Fruit fly (Drosophila melanogaster) whole organism, embryonic: ENCODE results near the gene SMC3.

Source experiments
- Adf1 ChIP-seq: fragments of 200-800 bp; sonication (Bioruptor generic); IDR thresholded peaks from 2 replicates; pipeline ENCODE4 v1.3.6; 2022; ENCODE audit warnings: missing biosample characterization, missing genetic modification characterization
- Atf-2 ChIP-seq: fragments of 200-800 bp; sonication (Bioruptor generic); optimal IDR thresholded peaks from 2 replicates; lab custom pipeline; 2016; ENCODE audit warnings: missing biosample characterization, missing genetic modification characterization
- CG10979 ChIP-seq: fragments of 200-800 bp; sonication (Bioruptor generic); optimal IDR thresholded peaks from 2 replicates; lab custom pipeline; 2018; ENCODE audit warnings: missing biosample characterization, mild to moderate bottlenecking, missing genetic modification characterization, moderate library complexity
- CG12219 ChIP-seq: fragments of 200-800 bp; sonication (Bioruptor generic); optimal IDR thresholded peaks from 3 replicates; lab custom pipeline; 2018; ENCODE audit warnings: missing biosample characterization, mild to moderate bottlenecking, missing genetic modification characterization
- CG13775 ChIP-seq: fragments of 200-800 bp; sonication (Bioruptor generic); optimal IDR thresholded peaks from 3 replicates; lab custom pipeline; 2017; ENCODE audit warnings: missing biosample characterization, mild to moderate bottlenecking, missing genetic modification characterization
- CG14667 ChIP-seq: fragments of 200-800 bp; sonication (Bioruptor generic); IDR thresholded peaks from 2 replicates; pipeline ENCODE4 v1.3.6; 2022; ENCODE audit warnings: missing biosample characterization, missing genetic modification characterization
- CG14710 ChIP-seq: fragments of 200-800 bp; sonication (Bioruptor generic); optimal IDR thresholded peaks from 3 replicates; lab custom pipeline; 2019; ENCODE audit warnings: missing biosample characterization, mild to moderate bottlenecking, missing genetic modification characterization, moderate library complexity
- CG14860 ChIP-seq: fragments of 200-800 bp; sonication (Bioruptor generic); IDR thresholded peaks from 3 replicates; pipeline ENCODE4 v1.3.6; 2022; ENCODE audit warnings: missing biosample characterization, missing genetic modification characterization; ENCODE audit not compliant: partially characterized antibody
- CG1529 ChIP-seq: fragments of 200-800 bp; sonication (Bioruptor generic); optimal IDR thresholded peaks from 3 replicates; lab custom pipeline; 2018; ENCODE audit warnings: missing biosample characterization, missing genetic modification characterization
- CG16779 ChIP-seq: fragments of 200-800 bp; sonication (Bioruptor generic); IDR thresholded peaks from 2 replicates; pipeline ENCODE4 v1.3.6; 2022; ENCODE audit warnings: missing biosample characterization, missing genetic modification characterization
- CG16813 ChIP-seq: fragments of 200-800 bp; sonication (Bioruptor generic); IDR thresholded peaks from 3 replicates; pipeline ENCODE4 v1.3.6; 2022; ENCODE audit warnings: missing biosample characterization, missing genetic modification characterization; ENCODE audit not compliant: partially characterized antibody
- CG17328 ChIP-seq: fragments of 200-800 bp; sonication (Bioruptor generic); IDR thresholded peaks from 2 replicates; pipeline ENCODE4 v1.3.6; 2022; ENCODE audit warnings: missing biosample characterization, missing genetic modification characterization
- CG17568 ChIP-seq: fragments of 200-800 bp; sonication (Bioruptor generic); optimal IDR thresholded peaks from 2 replicates; lab custom pipeline; 2018; ENCODE audit warnings: missing biosample characterization, mild to moderate bottlenecking, missing genetic modification characterization, moderate library complexity
- CG17912 ChIP-seq: fragments of 200-800 bp; sonication (Bioruptor generic); optimal IDR thresholded peaks from 2 replicates; lab custom pipeline; 2018; ENCODE audit warnings: missing biosample characterization, mild to moderate bottlenecking, missing genetic modification characterization
- CG2129 ChIP-seq: fragments of 200-800 bp; sonication (Bioruptor generic); IDR thresholded peaks from 2 replicates; pipeline ENCODE4 v1.3.6; 2022; ENCODE audit warnings: missing biosample characterization, missing genetic modification characterization; ENCODE audit not compliant: partially characterized antibody
- CG2202 ChIP-seq: fragments of 200-800 bp; sonication (Bioruptor generic); optimal IDR thresholded peaks from 2 replicates; lab custom pipeline; 2018; ENCODE audit warnings: missing biosample characterization, mild to moderate bottlenecking, missing genetic modification characterization
- CG32532 ChIP-seq: fragments of 200-800 bp; sonication (Bioruptor generic); IDR thresholded peaks from 2 replicates; pipeline ENCODE4 v1.3.6; 2022; ENCODE audit warnings: missing biosample characterization, missing genetic modification characterization
- CG3838 ChIP-seq: fragments of 200-800 bp; sonication (Bioruptor generic); optimal IDR thresholded peaks from 3 replicates; lab custom pipeline; 2016; ENCODE audit warnings: missing biosample characterization, missing genetic modification characterization
- CG5180 ChIP-seq: fragments of 200-800 bp; sonication (Bioruptor generic); optimal IDR thresholded peaks from 3 replicates; lab custom pipeline; 2017; ENCODE audit warnings: missing biosample characterization, missing genetic modification characterization, mild to moderate bottlenecking, moderate library complexity, missing genetic modification reagents
- Camta ChIP-seq: fragments of 200-800 bp; sonication (Bioruptor generic); optimal IDR thresholded peaks from 2 replicates; lab custom pipeline; 2016; ENCODE audit warnings: missing biosample characterization, missing genetic modification characterization
- D19A ChIP-seq: fragments of 200-800 bp; optimal IDR thresholded peaks from 3 replicates; lab custom pipeline; 2019; ENCODE audit warnings: missing biosample characterization, mild to moderate bottlenecking, missing genetic modification characterization, moderate library complexity
- Dbx ChIP-seq: fragments of 200-800 bp; sonication (Bioruptor generic); IDR thresholded peaks from 3 replicates; pipeline ENCODE4 v1.3.6; 2022; ENCODE audit warnings: missing biosample characterization, missing genetic modification characterization
- Dip3 ChIP-seq: fragments of 200-800 bp; sonication (Bioruptor generic); optimal IDR thresholded peaks from 3 replicates; lab custom pipeline; 2016; ENCODE audit warnings: missing biosample characterization, missing genetic modification characterization
- Eip74EF ChIP-seq, 2 experiments: fragments of 200-800 bp in 1 of 2; fragments of >200 bp in 1 of 2; sonication (Bioruptor generic) in 1 of 2; optimal IDR thresholded peaks; 2 replicates each; lab custom pipeline; 2017 to 2019; ENCODE audit warnings: missing biosample characterization in 2 of 2, missing genetic modification characterization in 2 of 2, mild to moderate bottlenecking in 1 of 2, moderate library complexity in 1 of 2
- H2.0 ChIP-seq: fragments of 200-800 bp; sonication (Bioruptor generic); IDR thresholded peaks from 2 replicates; pipeline ENCODE4 v1.3.6; 2022; ENCODE audit warnings: missing biosample characterization, missing genetic modification characterization
- HLH54F ChIP-seq: fragments of 200-800 bp; sonication (Bioruptor generic); optimal IDR thresholded peaks from 3 replicates; lab custom pipeline; 2016; ENCODE audit warnings: missing biosample characterization, missing genetic modification characterization
- Hmr ChIP-seq: fragments of 200-800 bp; sonication (Bioruptor generic); optimal IDR thresholded peaks from 3 replicates; lab custom pipeline; 2017; ENCODE audit warnings: mild to moderate bottlenecking, missing biosample characterization, missing genetic modification reagents, missing genetic modification characterization
- MTF-1 ChIP-seq: fragments of 200-800 bp; sonication (Bioruptor generic); optimal IDR thresholded peaks from 2 replicates; lab custom pipeline; 2018; ENCODE audit warnings: missing biosample characterization, mild to moderate bottlenecking, missing genetic modification characterization, borderline replicate concordance
- Mes4 ChIP-seq: fragments of 200-800 bp; sonication (Bioruptor generic); optimal IDR thresholded peaks from 2 replicates; lab custom pipeline; 2016; ENCODE audit warnings: missing biosample characterization, missing genetic modification characterization
- Neu2 ChIP-seq: fragments of 200-800 bp; sonication (Bioruptor generic); optimal IDR thresholded peaks from 3 replicates; lab custom pipeline; 2016; ENCODE audit warnings: missing biosample characterization, missing genetic modification characterization, borderline replicate concordance
- Oli ChIP-seq: fragments of 200-800 bp; sonication (Bioruptor generic); optimal IDR thresholded peaks from 2 replicates; lab custom pipeline; 2018; ENCODE audit warnings: missing biosample characterization, mild to moderate bottlenecking, missing genetic modification characterization, moderate library complexity
- Ravus ChIP-seq: fragments of 200-800 bp; sonication (Bioruptor generic); IDR thresholded peaks from 2 replicates; pipeline ENCODE4 v1.3.6; 2022; ENCODE audit warnings: missing biosample characterization, missing genetic modification characterization
- Rx ChIP-seq: fragments of 200-800 bp; sonication (Bioruptor generic); IDR thresholded peaks from 2 replicates; pipeline ENCODE4 v1.3.6; 2022; ENCODE audit warnings: missing biosample characterization, missing genetic modification characterization
- Side ChIP-seq: fragments of 200-800 bp; sonication (Bioruptor generic); optimal IDR thresholded peaks from 2 replicates; lab custom pipeline; 2016; ENCODE audit warnings: missing biosample characterization, missing genetic modification characterization
- Spps ChIP-seq: fragments of 200-800 bp; sonication (Bioruptor generic); optimal IDR thresholded peaks from 2 replicates; lab custom pipeline; 2018; ENCODE audit warnings: missing biosample characterization, mild to moderate bottlenecking, missing genetic modification characterization
- Sry-β ChIP-seq: fragments of 200-800 bp; sonication (Bioruptor generic); optimal IDR thresholded peaks from 2 replicates; lab custom pipeline; 2018; ENCODE audit warnings: missing biosample characterization, mild to moderate bottlenecking, missing genetic modification characterization, moderate library complexity
- Stat92E ChIP-seq, 3 experiments: fragments of >200 bp in 2 of 3; fragments of 200-800 bp in 1 of 3; sonication (Bioruptor generic) in 1 of 3; optimal IDR thresholded peaks; 2 replicates each; lab custom pipeline; 2017 to 2019; ENCODE audit warnings: missing biosample characterization in 3 of 3, missing genetic modification characterization in 3 of 3, mild to moderate bottlenecking in 1 of 3, moderate library complexity in 1 of 3
- Xbp1 ChIP-seq: fragments of 200-800 bp; sonication (Bioruptor generic); optimal IDR thresholded peaks from 3 replicates; lab custom pipeline; 2016; ENCODE audit warnings: missing biosample characterization, mild to moderate bottlenecking, missing genetic modification characterization
- az2 ChIP-seq: fragments of 200-800 bp; sonication (Bioruptor generic); optimal IDR thresholded peaks from 3 replicates; lab custom pipeline; 2016; ENCODE audit warnings: missing biosample characterization, missing genetic modification characterization
- crc ChIP-seq: fragments of 200-800 bp; sonication (Bioruptor generic); optimal IDR thresholded peaks from 2 replicates; lab custom pipeline; 2016; ENCODE audit warnings: missing biosample characterization, missing genetic modification characterization
- hkb ChIP-seq, 2 experiments: fragments of 200-800 bp in 1 of 2; fragments of >200 bp in 1 of 2; sonication (Bioruptor generic) in 1 of 2; IDR thresholded peaks in 1 of 2; optimal IDR thresholded peaks in 1 of 2; 2 replicates each; pipeline versions ENCODE4 v1.3.6 to Lab custom; 2017 to 2022; ENCODE audit warnings: missing biosample characterization in 1 of 2, missing genetic modification characterization in 1 of 2
- lab ChIP-seq: fragments of 200-800 bp; sonication (Bioruptor generic); optimal IDR thresholded peaks from 3 replicates; lab custom pipeline; 2017; ENCODE audit warnings: missing biosample characterization, missing genetic modification characterization, mild to moderate bottlenecking, moderate library complexity, missing genetic modification reagents
- mam ChIP-seq: fragments of 200-800 bp; sonication (Bioruptor generic); optimal IDR thresholded peaks from 3 replicates; lab custom pipeline; 2016; ENCODE audit warnings: missing biosample characterization, missing genetic modification characterization
- nmo ChIP-seq: fragments of 200-800 bp; sonication (Bioruptor generic); optimal IDR thresholded peaks from 2 replicates; lab custom pipeline; 2018; ENCODE audit warnings: missing biosample characterization, mild to moderate bottlenecking, missing genetic modification characterization, moderate library complexity
- sr ChIP-seq: fragments of 200-800 bp; sonication (Bioruptor generic); IDR thresholded peaks from 3 replicates; pipeline ENCODE4 v1.3.6; 2022; ENCODE audit warnings: missing biosample characterization, missing genetic modification characterization
- z ChIP-seq: fragments of 200-800 bp; sonication (Bioruptor generic); IDR thresholded peaks from 3 replicates; pipeline ENCODE4 v1.3.6; 2022; ENCODE audit warnings: missing biosample characterization, missing genetic modification characterization
- zen2 ChIP-seq: fragments of 200-800 bp; sonication (Bioruptor generic); IDR thresholded peaks from 3 replicates; pipeline ENCODE4 v1.3.6; 2022; ENCODE audit warnings: missing biosample characterization, missing genetic modification characterization; ENCODE audit not compliant: partially characterized antibody

SMC3 gene

DNA sequence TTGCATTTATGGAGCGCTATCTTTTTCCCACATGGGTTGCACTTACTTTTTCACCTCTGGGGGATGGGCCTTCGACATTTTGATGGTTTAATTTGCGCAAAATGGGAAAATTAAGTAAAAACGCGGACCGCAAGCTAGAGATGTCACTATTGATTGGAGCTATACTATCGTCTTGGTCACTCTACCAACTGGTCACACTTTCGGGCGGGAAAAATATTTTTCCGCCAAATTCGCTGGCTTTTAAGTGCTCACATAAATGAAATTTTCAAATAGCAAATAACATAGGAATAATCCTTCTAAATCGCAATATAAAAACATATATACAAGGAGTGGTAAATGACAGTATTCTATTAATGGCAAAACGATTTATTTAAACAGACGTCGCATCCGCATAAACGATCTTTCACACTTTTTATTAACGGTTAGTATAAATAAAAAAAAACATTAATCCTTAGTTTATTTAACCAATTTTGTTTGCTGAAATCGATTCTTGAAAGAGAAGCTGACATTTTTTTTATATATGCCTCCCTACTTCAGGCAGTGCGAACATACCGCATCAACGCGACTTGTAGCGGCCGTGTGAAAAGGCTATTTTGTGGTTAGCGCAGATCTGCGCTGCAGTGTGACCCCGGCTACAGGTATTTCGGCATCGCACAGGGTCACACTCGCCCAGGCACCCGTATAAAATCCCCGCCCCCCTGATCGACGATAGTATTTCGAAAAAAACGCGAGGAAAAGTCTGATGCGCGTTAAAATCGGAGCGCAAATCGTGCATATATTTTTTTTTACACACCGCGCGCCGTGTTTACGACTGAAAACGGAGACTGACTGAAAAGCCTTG lies 47.2 kb upstream of the SMC3 start, which contains the start of the genes SNRPG and mthl1 (continued):
- TF ChIP-seq Neu2 (GFP tag; lab: Kevin White, UChicago) (no peak), CG3838 (peak; percentile 32), CG17328 (GFP tag; lab: Robert Waterston, UW) (peak; percentile 88), Rx (GFP tag; lab: Robert Waterston, UW) (peak; percentile 91), z (0 out of 3 replicates have a peak, but pooled peaks have one; percentile 16), CG14710 (tag; lab: Kevin White, UChicago) (peak; percentile 100), CG16813 (GFP tag; lab: Robert Waterston, UW) (peak; percentile 66), Stat92E (GFP tag; optimal IDR thresholded peaks at IDR 0.05; lab: Kevin White, UChicago) (no peak), H2.0 (GFP tag; lab: Robert Waterston, UW) (peak; percentile 93), lab (GFP tag; lab: Kevin White, UChicago) (peak; percentile 81), crc (GFP tag; lab: Kevin White, UChicago) (no peak), CG16779 (peak; percentile 81), Spps (peak; percentile 13), Eip74EF (GFP tag; optimal IDR thresholded peaks at IDR 0.05; lab: Kevin White, UChicago) (peak in 1 of 2 experiments; percentile 45), CG2129 (no peak), CG32532 (GFP tag; lab: Robert Waterston, UW) (peak; percentile 96), Sry-β (GFP tag; lab: Kevin White, UChicago) (peak; percentile 71), CG2202 (tag; lab: Kevin White, UChicago) (no peak), Side (peak; percentile 49), Xbp1 (GFP tag; lab: Kevin White, UChicago) (peak; percentile 88), Mes4 (GFP tag; lab: Kevin White, UChicago) (peak; percentile 32), Hmr (peak; percentile 82), MTF-1 (GFP tag; lab: Kevin White, UChicago) (no peak), hkb (optimal IDR thresholded peaks at IDR 0.05; lab: Kevin White, UChicago) (peak; percentile 11), hkb (GFP tag; IDR thresholded peaks at IDR 0.05; lab: Robert Waterston, UW) (peak; percentile 82), Ravus (GFP tag; lab: Robert Waterston, UW) (peak; percentile 78), CG17568 (GFP tag; lab: Kevin White, UChicago) (no peak), Dbx (GFP tag; lab: Robert Waterston, UW) (peak; percentile 94), nmo (GFP tag; lab: Kevin White, UChicago) (peak; percentile 57), CG14860 (GFP tag; lab: Robert Waterston, UW) (peak; percentile 47; the same call in 1 of the 3 replicates), az2 (GFP tag; lab: Kevin White, UChicago) (peak; percentile 80), CG5180 (GFP tag; lab: Kevin White, UChicago) (peak; percentile 17), zen2 (GFP tag; lab: Robert Waterston, UW) (no peak), CG1529 (peak; percentile 21), CG14667 (GFP tag; lab: Robert Waterston, UW) (peak; percentile 94), Oli (tag; lab: Kevin White, UChicago) (peak; percentile 72), sr (peak; percentile 71; the same call in 1 of the 3 replicates), Dip3 (GFP tag; lab: Kevin White, UChicago) (peak; percentile 92), CG17912 (GFP tag; lab: Kevin White, UChicago) (no peak), CG12219 (GFP tag; lab: Kevin White, UChicago) (peak; percentile 23), mam (GFP tag; lab: Kevin White, UChicago) (peak; percentile 68), HLH54F (GFP tag; lab: Kevin White, UChicago) (peak; percentile 89), Adf1 (GFP tag; lab: Robert Waterston, UW) (peak; percentile 68), CG10979 (tag; lab: Kevin White, UChicago) (peak; percentile 47), Atf-2 (GFP tag; lab: Kevin White, UChicago) (peak; percentile 77), D19A (tag; lab: Kevin White, UChicago) (no peak), CG13775 (peak; percentile 81), Camta (no peak)
